Worm (Caenorhabditis elegans): ENCODE measurements around the gene E04F6.15.

The E04F6.15 gene

DNA sequence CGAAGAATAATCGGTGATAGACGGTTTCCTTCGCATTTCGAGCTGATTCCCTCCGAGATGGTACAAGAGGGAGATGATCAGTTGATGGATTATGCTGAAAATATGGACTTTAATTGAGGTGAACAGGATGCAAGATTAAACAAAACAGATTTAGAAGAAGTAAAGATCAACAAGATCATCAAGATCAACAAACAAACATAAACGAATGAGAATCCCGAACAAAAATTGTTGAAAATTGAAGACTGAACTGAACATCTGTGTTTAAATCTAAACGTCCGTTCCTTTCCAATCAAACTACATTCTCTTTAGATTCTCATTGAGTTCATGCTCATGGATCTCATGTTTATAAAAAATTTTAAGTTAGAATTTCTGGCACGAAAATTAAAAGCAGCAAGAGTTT lies 35.2 kb downstream of the E04F6.15 start, which contains the start of gene glc-4:
Gene glc-4 (minus strand): TSS at position 101 of the 400 bp plus-strand sequence.
- TF ChIP-seq snpc-4 (tag; optimal IDR thresholded peaks at IDR 0.05) = no peak
- no peak for TF ChIP-seq efl-1 (optimal IDR thresholded peaks at IDR 0.05)
- TF ChIP-seq efl-1 (GFP tag; optimal IDR thresholded peaks at IDR 0.05 in 1 of 2) = peak in 1 of 2 experiments; percentile 28

DNA sequence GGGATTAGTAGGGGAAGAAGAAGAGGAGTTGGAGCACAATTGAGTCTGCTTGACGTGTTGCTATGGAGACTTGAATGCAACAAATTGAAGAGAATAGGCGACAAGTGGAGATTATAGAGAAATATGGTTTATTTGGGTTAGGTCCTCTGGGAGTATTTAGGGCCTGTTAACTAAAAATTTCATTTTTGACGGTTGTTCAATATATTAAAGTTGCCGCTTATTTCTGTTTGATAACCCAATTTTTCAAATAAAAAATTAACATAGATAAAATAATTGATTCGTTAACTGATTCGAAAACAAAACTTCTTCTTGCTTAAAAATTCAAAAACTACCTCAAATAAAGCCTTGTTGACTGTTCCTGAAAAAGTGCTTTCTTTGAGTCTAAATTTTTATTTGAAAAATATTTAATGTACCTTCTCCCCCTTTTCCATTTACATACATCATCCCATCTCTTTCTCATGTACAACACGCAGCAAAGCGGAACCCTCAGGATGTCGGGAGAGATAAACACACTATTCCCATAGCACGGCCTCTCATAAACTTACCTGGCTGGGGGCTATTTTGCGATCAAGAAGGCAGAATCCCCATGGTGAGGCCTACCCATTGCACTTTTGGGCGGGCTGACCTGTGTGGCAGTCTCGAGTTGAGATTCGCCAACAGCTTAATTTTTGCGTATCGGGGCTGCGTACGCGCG lies 38.6 kb downstream of the E04F6.15 start, which contains the start of gene dyf-13:
Gene dyf-13 (minus strand): TSS at position 51 of the 694 bp plus-strand sequence.
- TF ChIP-seq lir-3 (tag; optimal IDR thresholded peaks at IDR 0.05; ENCODE audit: poor library complexity) (no peak), hlh-17 (GFP tag; optimal IDR thresholded peaks at IDR 0.05; ENCODE audit: borderline replicate concordance) (no peak), lin-39 (tag; optimal IDR thresholded peaks at IDR 0.05) (no peak), unc-62 (GFP tag; optimal IDR thresholded peaks at IDR 0.05) (no peak), sptf-1 (tag; optimal IDR thresholded peaks at IDR 0.05) (no peak), nhr-20 (tag; optimal IDR thresholded peaks at IDR 0.05) (no peak), egl-13 (tag; optimal IDR thresholded peaks at IDR 0.05) (no peak), fkh-10 (GFP tag; optimal IDR thresholded peaks at IDR 0.05) (no peak), ceh-88 (GFP tag; IDR thresholded peaks at IDR 0.05) (no peak), lin-35 (GFP tag; optimal IDR thresholded peaks at IDR 0.05) (no peak), sox-4 (tag; optimal IDR thresholded peaks at IDR 0.05) (no peak), fkh-4 (tag; optimal IDR thresholded peaks at IDR 0.05; ENCODE audit: borderline replicate concordance) (no peak), isw-1 (GFP tag; IDR thresholded peaks at IDR 0.05) (no peak), alr-1 (tag; optimal IDR thresholded peaks at IDR 0.05; ENCODE audit: borderline replicate concordance) (no peak), zag-1 (tag; optimal IDR thresholded peaks at IDR 0.05) (no peak), snu-23 (GFP tag; optimal IDR thresholded peaks at IDR 0.05) (no peak), blmp-1 (tag; optimal IDR thresholded peaks at IDR 0.05) (no peak), elt-2 (tag; optimal IDR thresholded peaks at IDR 0.05) (no peak), F16B12.6 (tag; optimal IDR thresholded peaks at IDR 0.05) (no peak), nhr-76 (tag; optimal IDR thresholded peaks at IDR 0.05) (no peak)

DNA sequence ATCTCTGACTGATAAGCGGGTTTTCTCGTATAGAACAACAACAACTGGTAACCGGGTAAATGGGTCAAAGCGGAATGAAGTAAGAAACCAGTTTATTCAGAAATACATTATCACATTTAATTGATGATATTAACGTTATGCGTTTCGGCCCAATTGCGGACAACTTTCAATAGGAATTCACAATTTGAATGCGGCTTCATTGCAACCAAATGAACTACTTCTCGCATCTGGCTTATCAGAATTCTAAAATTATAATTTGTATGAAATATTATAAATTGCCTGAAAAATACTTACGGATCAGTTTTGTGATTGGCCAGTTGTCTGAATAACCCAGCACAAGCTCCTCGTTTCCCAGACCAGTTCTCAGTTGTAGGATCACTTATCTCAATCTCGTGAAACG lies 41.4 kb downstream of the E04F6.15 start, which contains the start of gene col-36:
Gene col-36 (minus strand): TSS at position 101 of the 400 bp plus-strand sequence.
- TF ChIP-seq snu-23 (GFP tag; optimal IDR thresholded peaks at IDR 0.05) (no peak), ceh-82 (tag; optimal IDR thresholded peaks at IDR 0.05) (no peak), nhr-90 (tag; optimal IDR thresholded peaks at IDR 0.05; ENCODE audit: poor library complexity) (no peak), fos-1 (tag; optimal IDR thresholded peaks at IDR 0.05) (no peak), egl-27 (tag; optimal IDR thresholded peaks at IDR 0.05) (no peak), efl-1 (optimal IDR thresholded peaks at IDR 0.05) (no peak), efl-1 (GFP tag; optimal IDR thresholded peaks at IDR 0.05 in 1 of 2) (no peak), ztf-11 (tag; optimal IDR thresholded peaks at IDR 0.05) (no peak), fkh-4 (tag; optimal IDR thresholded peaks at IDR 0.05; ENCODE audit: borderline replicate concordance) (no peak), lsy-2 (tag; optimal IDR thresholded peaks at IDR 0.05) (no peak), fkh-8 (tag; optimal IDR thresholded peaks at IDR 0.05) (no peak), lin-39 (tag; optimal IDR thresholded peaks at IDR 0.05) (no peak), nhr-47 (tag; optimal IDR thresholded peaks at IDR 0.05) (no peak), nhr-77 (tag; optimal IDR thresholded peaks at IDR 0.05) (no peak), nhr-76 (tag; optimal IDR thresholded peaks at IDR 0.05) (no peak), ces-1 (GFP tag; optimal IDR thresholded peaks at IDR 0.05) (no peak), egl-13 (tag; optimal IDR thresholded peaks at IDR 0.05) (no peak), pag-3 (tag; optimal IDR thresholded peaks at IDR 0.05; ENCODE audit: borderline replicate concordance, insufficient read depth) (no peak), nhr-19 (GFP tag; conservative IDR thresholded peaks at IDR 0.05) (no peak), xbp-1 (tag; optimal IDR thresholded peaks at IDR 0.05) (no peak), nhr-28 (tag; optimal IDR thresholded peaks at IDR 0.05) (no peak)

Measured in whole organism, L1 larva.